Fruit fly (Drosophila melanogaster) whole organism, pupa: ENCODE measurements around the gene CG13096.

Experiments used
- CG10348 ChIP-seq: fragments of 200-800 bp; sonication (Bioruptor generic); IDR thresholded peaks from 2 replicates; pipeline ENCODE4 v1.3.6; 2022; ENCODE audit warnings: missing biosample characterization, missing genetic modification characterization
- CG12605 ChIP-seq: fragments of 200-800 bp; sonication (Bioruptor generic); IDR thresholded peaks from 2 replicates; pipeline ENCODE4 v1.3.6; 2022; ENCODE audit warnings: missing biosample characterization, missing genetic modification characterization
- CG13204 ChIP-seq: fragments of 200-800 bp; sonication (Bioruptor generic); optimal IDR thresholded peaks from 2 replicates; lab custom pipeline; 2018; ENCODE audit warnings: missing biosample characterization, mild to moderate bottlenecking, missing genetic modification characterization, moderate library complexity
- CG14655 ChIP-seq: fragments of 200-800 bp; sonication (Bioruptor generic); optimal IDR thresholded peaks from 3 replicates; lab custom pipeline; 2017; ENCODE audit warnings: mild to moderate bottlenecking, missing biosample characterization, missing genetic modification reagents, missing genetic modification characterization
- CG15710 ChIP-seq: fragments of 200-800 bp; sonication (Bioruptor generic); optimal IDR thresholded peaks from 2 replicates; lab custom pipeline; 2018; ENCODE audit warnings: missing biosample characterization, mild to moderate bottlenecking, missing genetic modification characterization, moderate library complexity
- CG17806 ChIP-seq: fragments of 200-800 bp; sonication (Bioruptor generic); optimal IDR thresholded peaks from 2 replicates; lab custom pipeline; 2018; ENCODE audit warnings: missing biosample characterization, mild to moderate bottlenecking, missing genetic modification characterization, moderate library complexity
- CG32121 ChIP-seq: fragments of 200-800 bp; sonication (Bioruptor generic); IDR thresholded peaks from 2 replicates; pipeline ENCODE4 v1.3.6; 2022; ENCODE audit warnings: missing biosample characterization, missing genetic modification characterization
- CG34367 ChIP-seq: fragments of 200-800 bp; sonication (Bioruptor generic); optimal IDR thresholded peaks from 2 replicates; lab custom pipeline; 2018; ENCODE audit warnings: missing biosample characterization, mild to moderate bottlenecking, missing genetic modification characterization
- CG4496 ChIP-seq: fragments of 200-800 bp; sonication (Bioruptor generic); IDR thresholded peaks from 3 replicates; pipeline ENCODE4 v1.3.6; 2022; ENCODE audit warnings: missing biosample characterization, missing genetic modification characterization
- CG8159 ChIP-seq: fragments of 200-800 bp; sonication (Bioruptor generic); optimal IDR thresholded peaks from 3 replicates; lab custom pipeline; 2018; ENCODE audit warnings: missing biosample characterization, mild to moderate bottlenecking, missing genetic modification characterization, moderate library complexity
- CG8301 ChIP-seq: fragments of 200-800 bp; sonication (Bioruptor generic); optimal IDR thresholded peaks from 2 replicates; lab custom pipeline; 2018; ENCODE audit warnings: missing biosample characterization, mild to moderate bottlenecking, missing genetic modification characterization
- CG9948 ChIP-seq: fragments of 200-800 bp; sonication (Bioruptor generic); optimal IDR thresholded peaks from 2 replicates; lab custom pipeline; 2018; ENCODE audit warnings: missing biosample characterization, mild to moderate bottlenecking, missing genetic modification characterization, moderate library complexity
- D1 ChIP-seq: fragments of 200-800 bp; sonication (Bioruptor generic); optimal IDR thresholded peaks from 2 replicates; lab custom pipeline; 2018; ENCODE audit warnings: missing biosample characterization, mild to moderate bottlenecking, missing genetic modification characterization, moderate library complexity
- EcR ChIP-seq: fragments of 200-800 bp; sonication (Bioruptor generic); optimal IDR thresholded peaks from 3 replicates; lab custom pipeline; 2019; ENCODE audit warnings: missing biosample characterization, missing genetic modification characterization, mild to moderate bottlenecking, moderate library complexity, missing genetic modification reagents
- Ets98B ChIP-seq: fragments of 200-800 bp; sonication (Bioruptor generic); IDR thresholded peaks from 2 replicates; pipeline ENCODE4 v1.3.6; 2022; ENCODE audit warnings: missing biosample characterization, missing genetic modification characterization
- Pif1A ChIP-seq: fragments of 200-800 bp; sonication (Bioruptor generic); optimal IDR thresholded peaks from 3 replicates; lab custom pipeline; 2016; ENCODE audit warnings: missing biosample characterization, missing genetic modification characterization
- Pif1B ChIP-seq: fragments of 200-800 bp; sonication (Bioruptor generic); optimal IDR thresholded peaks from 3 replicates; lab custom pipeline; 2016; ENCODE audit warnings: missing biosample characterization, missing genetic modification characterization
- Snoo ChIP-seq: fragments of 200-800 bp; sonication (Bioruptor generic); optimal IDR thresholded peaks from 3 replicates; lab custom pipeline; 2017; ENCODE audit warnings: missing biosample characterization, mild to moderate bottlenecking, missing genetic modification characterization, inconsistent platforms
- fd96Ca ChIP-seq: fragments of 200-800 bp; sonication (Bioruptor generic); IDR thresholded peaks from 3 replicates; pipeline ENCODE4 v1.3.6; 2022; ENCODE audit warnings: missing biosample characterization, missing genetic modification characterization
- gl ChIP-seq: fragments of 200-800 bp; sonication (Bioruptor generic); optimal IDR thresholded peaks from 2 replicates; lab custom pipeline; 2018; ENCODE audit warnings: missing biosample characterization, mild to moderate bottlenecking, missing genetic modification characterization
- rn ChIP-seq: fragments of 200-800 bp; sonication (Bioruptor generic); IDR thresholded peaks from 2 replicates; pipeline ENCODE4 v1.3.6; 2022; ENCODE audit warnings: missing biosample characterization, missing genetic modification characterization

CG13096 gene

dm6 chr2L:8490439-8490838, 21.2 kb downstream of the CG13096 start, which contains the start of gene CG43400:
CG43400 (plus strand) TSS chr2L:8490739.
- TF ChIP-seq rn (GFP tag; lab: Robert Waterston, UW): no peak
- TF ChIP-seq CG32121 (GFP tag; lab: Robert Waterston, UW): no peak
- TF ChIP-seq Ets98B (GFP tag; lab: Robert Waterston, UW): no peak
- TF ChIP-seq Snoo (tag; lab: Kevin White, UChicago): no peak
- TF ChIP-seq CG15710: no peak
- TF ChIP-seq CG34367 (tag; lab: Kevin White, UChicago): no peak
- no peak for TF ChIP-seq Pif1A (GFP tag; lab: Kevin White, UChicago)
- TF ChIP-seq CG14655 (GFP tag; lab: Kevin White, UChicago): no peak
- TF ChIP-seq CG17806 (tag; lab: Kevin White, UChicago): no peak
- no peak for TF ChIP-seq CG4496 (GFP tag; lab: Robert Waterston, UW)
- no peak for TF ChIP-seq CG12605 (GFP tag; lab: Robert Waterston, UW)
- no peak for TF ChIP-seq fd96Ca (GFP tag; lab: Robert Waterston, UW)
- TF ChIP-seq CG10348: no peak
- no peak for TF ChIP-seq CG8159 (tag; lab: Kevin White, UChicago)
- TF ChIP-seq gl (tag; lab: Kevin White, UChicago): no peak
- TF ChIP-seq CG13204 (GFP tag; lab: Kevin White, UChicago): no peak
- TF ChIP-seq CG8301: no peak
- no peak for TF ChIP-seq EcR (GFP tag; lab: Kevin White, UChicago)

DNA sequence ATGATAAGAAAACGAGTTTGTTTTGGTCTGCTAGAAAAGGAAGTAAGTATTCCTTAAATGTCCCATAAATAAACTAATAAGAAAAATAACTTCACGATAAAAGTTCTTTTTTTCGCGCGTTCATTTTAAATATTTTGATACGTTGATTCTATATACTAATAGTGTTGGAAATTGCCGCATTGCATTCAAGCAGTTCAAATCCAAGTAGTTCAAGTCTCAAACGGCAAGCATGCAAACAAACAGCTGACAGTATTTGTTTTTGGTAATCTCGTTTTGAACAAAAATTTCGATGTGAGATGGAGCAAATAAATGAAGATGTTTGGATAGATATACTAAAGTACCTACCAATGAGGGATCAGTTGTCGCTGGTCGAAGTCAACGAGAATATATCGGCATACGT, 22.9 kb downstream of the CG13096 start, which contains the start of gene CG13088:
Gene CG13088 (plus strand): TSS at position 247 of the 400 bp plus-strand sequence.
- TF ChIP-seq CG8159 (tag; lab: Kevin White, UChicago) (no peak), D1 (tag; lab: Kevin White, UChicago) (no peak), fd96Ca (GFP tag; lab: Robert Waterston, UW) (no peak), CG17806 (tag; lab: Kevin White, UChicago) (no peak), CG10348 (no peak), EcR (GFP tag; lab: Kevin White, UChicago) (no peak), gl (tag; lab: Kevin White, UChicago) (no peak)

DNA sequence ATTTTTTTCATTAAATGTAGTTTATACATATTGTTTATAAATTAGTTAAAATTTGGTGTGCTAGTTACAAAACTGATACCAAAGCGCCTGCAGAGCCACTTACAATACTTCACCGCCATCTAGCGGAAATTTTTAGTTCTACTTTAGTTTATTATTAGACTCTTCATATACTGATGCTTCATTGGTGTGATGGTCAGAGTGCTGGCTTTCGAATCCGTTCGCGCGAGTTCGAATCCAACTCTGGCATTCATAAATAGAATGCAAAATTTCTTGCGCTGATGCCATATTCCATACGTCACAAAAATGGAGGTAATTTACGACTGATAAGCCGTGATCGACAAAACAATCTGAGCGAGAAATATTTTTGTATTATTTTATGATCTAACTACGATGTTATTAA, 26.1 kb downstream of the CG13096 start:
- TF ChIP-seq fd96Ca (GFP tag; lab: Robert Waterston, UW) (no peak), Ets98B (GFP tag; lab: Robert Waterston, UW) (peak; percentile 11; the same call in 1 of the 2 replicates)

DNA sequence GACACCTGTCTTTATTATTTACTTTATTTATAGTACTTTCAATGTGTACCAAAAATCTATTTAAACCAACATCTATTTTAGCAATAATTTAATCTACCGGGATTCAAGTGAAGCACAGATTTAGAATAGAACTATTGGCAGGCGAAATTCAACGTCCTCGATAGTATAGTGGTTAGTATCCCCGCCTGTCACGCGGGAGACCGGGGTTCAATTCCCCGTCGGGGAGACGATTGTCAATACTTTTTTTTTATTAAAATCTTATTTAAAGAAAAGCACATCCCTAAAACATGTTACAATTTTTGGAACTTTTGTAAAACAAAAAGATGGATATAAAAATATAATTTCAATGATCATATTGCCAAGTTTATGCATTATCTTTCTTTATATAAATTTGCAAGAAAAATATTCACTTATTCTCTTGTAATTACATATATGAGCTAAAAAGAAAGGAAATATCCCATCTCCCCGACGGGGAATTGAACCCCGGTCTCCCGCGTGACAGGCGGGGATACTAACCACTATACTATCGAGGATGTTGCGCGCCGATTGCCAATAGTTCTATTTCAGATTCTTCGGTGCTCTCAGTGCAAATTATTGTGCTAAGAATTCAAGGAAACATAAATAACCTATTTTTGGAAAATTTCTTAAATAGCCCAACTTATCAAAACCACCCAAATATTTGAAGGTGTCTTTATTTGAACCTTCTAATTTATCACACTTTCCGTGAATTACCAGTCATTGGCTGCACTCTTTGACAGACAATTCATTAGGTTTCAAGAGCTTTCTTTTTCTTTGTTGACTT, 29.8 kb downstream of the CG13096 start, which contains the start of gene CG43796:
Gene CG43796 (plus strand): TSS at position 752 of the 802 bp plus-strand sequence.
- no peak for TF ChIP-seq gl (tag; lab: Kevin White, UChicago)
- TF ChIP-seq fd96Ca (GFP tag; lab: Robert Waterston, UW): no peak
- no peak for TF ChIP-seq EcR (GFP tag; lab: Kevin White, UChicago)
- no peak for TF ChIP-seq CG34367 (tag; lab: Kevin White, UChicago)

DNA sequence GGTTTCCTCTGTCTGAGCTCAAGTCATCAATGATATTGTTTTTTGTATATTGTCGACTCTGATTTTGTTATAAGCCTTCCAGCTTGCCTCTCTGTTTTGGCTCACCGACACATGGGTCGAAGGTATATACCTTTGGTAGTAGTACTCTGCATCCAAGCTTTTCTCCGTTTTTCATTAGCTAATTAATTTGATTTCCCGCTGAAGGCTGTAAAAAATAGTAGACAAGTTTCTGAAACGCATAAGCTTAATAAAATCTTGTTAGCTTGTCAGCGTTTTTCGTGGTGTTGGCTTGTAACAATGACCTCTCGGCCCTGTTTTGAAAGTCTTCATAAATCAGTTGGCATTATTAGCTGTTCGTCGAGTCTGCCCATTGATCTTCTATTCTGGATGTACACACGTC, 30.8 kb downstream of the CG13096 start:
- TF ChIP-seq CG15710 (no peak), CG4496 (GFP tag; lab: Robert Waterston, UW) (no peak), CG14655 (GFP tag; lab: Kevin White, UChicago) (no peak), EcR (GFP tag; lab: Kevin White, UChicago) (no peak), CG10348 (no peak), CG13204 (GFP tag; lab: Kevin White, UChicago) (no peak), CG34367 (tag; lab: Kevin White, UChicago) (no peak), Snoo (tag; lab: Kevin White, UChicago) (no peak), CG32121 (GFP tag; lab: Robert Waterston, UW) (no peak), fd96Ca (GFP tag; lab: Robert Waterston, UW) (no peak), Ets98B (GFP tag; lab: Robert Waterston, UW) (no peak)

- peak; percentile 90 for TF ChIP-seq CG17806 (tag; lab: Kevin White, UChicago)
- TF ChIP-seq Pif1B (GFP tag; lab: Kevin White, UChicago): peak; percentile 93
- TF ChIP-seq Pif1A (GFP tag; lab: Kevin White, UChicago): peak; percentile 93
- peak; percentile 61 for TF ChIP-seq Snoo (tag; lab: Kevin White, UChicago)
- peak; percentile 91 for TF ChIP-seq D1 (tag; lab: Kevin White, UChicago)
- TF ChIP-seq CG32121 (GFP tag; lab: Robert Waterston, UW): no peak
- peak; percentile 51; the same call in 1 of the 2 replicates for TF ChIP-seq rn (GFP tag; lab: Robert Waterston, UW)
- peak; percentile 95 for TF ChIP-seq CG12605 (GFP tag; lab: Robert Waterston, UW)
- TF ChIP-seq CG8159 (tag; lab: Kevin White, UChicago): peak; percentile 87
- peak; percentile 97 for TF ChIP-seq CG13204 (GFP tag; lab: Kevin White, UChicago)
- no peak for TF ChIP-seq CG14655 (GFP tag; lab: Kevin White, UChicago)
- TF ChIP-seq CG9948 (tag; lab: Kevin White, UChicago): peak; percentile 88
- peak; percentile 89 for TF ChIP-seq CG15710
- peak; percentile 72 for TF ChIP-seq CG8301
- no peak for TF ChIP-seq CG10348
- peak; percentile 83 for TF ChIP-seq fd96Ca (GFP tag; lab: Robert Waterston, UW)
- peak; percentile 75 for TF ChIP-seq Ets98B (GFP tag; lab: Robert Waterston, UW)
- peak; percentile 53 for TF ChIP-seq EcR (GFP tag; lab: Kevin White, UChicago)
- TF ChIP-seq CG34367 (tag; lab: Kevin White, UChicago): peak; percentile 91
- TF ChIP-seq gl (tag; lab: Kevin White, UChicago): peak; percentile 98
- TF ChIP-seq CG4496 (GFP tag; lab: Robert Waterston, UW): peak; percentile 87
Observed at dm6 chr2L:8478911-8479706, 32.6 kb downstream of the CG13096 start.
